Fruit fly (Drosophila melanogaster) whole organism, embryonic: ENCODE measurements around the gene Hexim.

ENCODE experiments used
- Antp ChIP-seq: fragments of 200-800 bp; sonication (Bioruptor generic); optimal IDR thresholded peaks from 3 replicates; lab custom pipeline; 2016; ENCODE audit warnings: missing biosample characterization, missing genetic modification characterization
- BtbVII ChIP-seq: fragments of 200-800 bp; sonication (Bioruptor generic); optimal IDR thresholded peaks from 3 replicates; lab custom pipeline; 2017; ENCODE audit warnings: missing biosample characterization, mild to moderate bottlenecking, missing genetic modification characterization
- CG10543 ChIP-seq: fragments of 200-800 bp; sonication (Bioruptor generic); optimal IDR thresholded peaks from 3 replicates; lab custom pipeline; 2017; ENCODE audit warnings: missing biosample characterization, mild to moderate bottlenecking, missing genetic modification characterization, moderate library complexity
- CG11695 ChIP-seq: fragments of 200-800 bp; sonication (Bioruptor generic); IDR thresholded peaks from 3 replicates; pipeline ENCODE4 v1.3.6; 2022; ENCODE audit warnings: missing biosample characterization, missing genetic modification characterization
- CG13424 ChIP-seq: fragments of 200-800 bp; sonication (Bioruptor generic); optimal IDR thresholded peaks from 2 replicates; lab custom pipeline; 2019; ENCODE audit warnings: missing biosample characterization, mild to moderate bottlenecking, missing genetic modification characterization, moderate library complexity
- CG17361 ChIP-seq: fragments of 200-800 bp; sonication (Bioruptor generic); IDR thresholded peaks from 3 replicates; pipeline ENCODE4 v1.3.6; 2022; ENCODE audit warnings: missing biosample characterization, missing genetic modification characterization
- CG17568 ChIP-seq: fragments of 200-800 bp; sonication (Bioruptor generic); optimal IDR thresholded peaks from 2 replicates; lab custom pipeline; 2018; ENCODE audit warnings: missing biosample characterization, mild to moderate bottlenecking, missing genetic modification characterization, moderate library complexity
- CG2129 ChIP-seq: fragments of 200-800 bp; sonication (Bioruptor generic); IDR thresholded peaks from 2 replicates; pipeline ENCODE4 v1.3.6; 2022; ENCODE audit warnings: missing biosample characterization, missing genetic modification characterization; ENCODE audit not compliant: partially characterized antibody
- CG9876 ChIP-seq: fragments of 200-800 bp; sonication (Bioruptor generic); optimal IDR thresholded peaks from 2 replicates; lab custom pipeline; 2016; ENCODE audit warnings: missing biosample characterization, missing genetic modification characterization
- D19A ChIP-seq: fragments of 200-800 bp; optimal IDR thresholded peaks from 3 replicates; lab custom pipeline; 2019; ENCODE audit warnings: missing biosample characterization, mild to moderate bottlenecking, missing genetic modification characterization, moderate library complexity
- Doc3 ChIP-seq: fragments of 200-800 bp; sonication (Bioruptor generic); IDR thresholded peaks from 3 replicates; pipeline ENCODE4 v1.3.6; 2022; ENCODE audit warnings: missing biosample characterization, missing genetic modification characterization; ENCODE audit not compliant: partially characterized antibody
- Fer1 ChIP-seq: fragments of 200-800 bp; sonication (Bioruptor generic); optimal IDR thresholded peaks from 2 replicates; lab custom pipeline; 2017; ENCODE audit warnings: missing biosample characterization, mild to moderate bottlenecking, missing genetic modification characterization
- Fer3 ChIP-seq: fragments of 200-800 bp; sonication (Bioruptor generic); optimal IDR thresholded peaks from 2 replicates; lab custom pipeline; 2018; ENCODE audit warnings: missing biosample characterization, mild to moderate bottlenecking, missing genetic modification characterization, moderate library complexity
- Hmr ChIP-seq: fragments of 200-800 bp; sonication (Bioruptor generic); optimal IDR thresholded peaks from 3 replicates; lab custom pipeline; 2017; ENCODE audit warnings: mild to moderate bottlenecking, missing biosample characterization, missing genetic modification reagents, missing genetic modification characterization
- Jarid2 ChIP-seq: fragments of 200-800 bp; sonication (Bioruptor generic); optimal IDR thresholded peaks from 3 replicates; lab custom pipeline; 2017; ENCODE audit warnings: mild to moderate bottlenecking, missing biosample characterization, missing genetic modification reagents, missing genetic modification characterization
- Med ChIP-seq: fragments of 200-800 bp; sonication (Bioruptor generic); peaks from one replicate; lab custom pipeline; 2016; ENCODE audit warnings: missing biosample characterization, missing genetic modification characterization, mild to moderate bottlenecking, inconsistent platforms, moderate library complexity
- Mes4 ChIP-seq: fragments of 200-800 bp; sonication (Bioruptor generic); optimal IDR thresholded peaks from 2 replicates; lab custom pipeline; 2016; ENCODE audit warnings: missing biosample characterization, missing genetic modification characterization
- Neu2 ChIP-seq: fragments of 200-800 bp; sonication (Bioruptor generic); optimal IDR thresholded peaks from 3 replicates; lab custom pipeline; 2016; ENCODE audit warnings: missing biosample characterization, missing genetic modification characterization, borderline replicate concordance
- bab2 ChIP-seq: fragments of 200-800 bp; sonication (Bioruptor generic); optimal IDR thresholded peaks from 2 replicates; lab custom pipeline; 2016; ENCODE audit warnings: missing biosample characterization, missing genetic modification characterization
- cato ChIP-seq: fragments of 200-800 bp; sonication (Bioruptor generic); optimal IDR thresholded peaks from 2 replicates; lab custom pipeline; 2016; ENCODE audit warnings: missing biosample characterization, missing genetic modification characterization, borderline replicate concordance
- caup ChIP-seq: fragments of 200-800 bp; sonication (Bioruptor generic); optimal IDR thresholded peaks from 3 replicates; lab custom pipeline; 2017; ENCODE audit warnings: missing biosample characterization, mild to moderate bottlenecking, missing genetic modification characterization, moderate library complexity; ENCODE audit not compliant: severe bottlenecking
- chif ChIP-seq, 2 experiments: fragments of 200-800 bp; sonication (Bioruptor generic); optimal IDR thresholded peaks; 3 replicates each; lab custom pipeline; 2016; ENCODE audit warnings: missing biosample characterization in 2 of 2, missing genetic modification characterization in 2 of 2
- chinmo ChIP-seq: fragments of 200-800 bp; sonication (Bioruptor generic); IDR thresholded peaks from 4 replicates; pipeline ENCODE4 v1.3.6; 2022; ENCODE audit warnings: missing biosample characterization, missing genetic modification characterization; ENCODE audit not compliant: partially characterized antibody
- dpn ChIP-seq, 2 experiments: fragments of 200-800 bp; sonication (Bioruptor generic); optimal IDR thresholded peaks; 3 replicates each; lab custom pipeline; 2016; ENCODE audit warnings: missing biosample characterization in 2 of 2, missing genetic modification characterization in 2 of 2
- eve ChIP-seq, 2 experiments: fragments of >200 bp; optimal IDR thresholded peaks; 2 replicates each; lab custom pipeline; 2017; ENCODE audit warnings: missing biosample characterization in 2 of 2, missing genetic modification characterization in 2 of 2
- exex ChIP-seq: fragments of 200-800 bp; sonication (Bioruptor generic); optimal IDR thresholded peaks from 4 replicates; lab custom pipeline; 2018; ENCODE audit warnings: missing biosample characterization, mild to moderate bottlenecking, missing genetic modification characterization, moderate library complexity
- eyg ChIP-seq: fragments of 200-800 bp; sonication (Bioruptor generic); optimal IDR thresholded peaks from 3 replicates; lab custom pipeline; 2016; ENCODE audit warnings: missing biosample characterization, missing genetic modification characterization
- fru ChIP-seq: fragments of >200 bp; optimal IDR thresholded peaks from 2 replicates; lab custom pipeline; 2017
- lab ChIP-seq: fragments of 200-800 bp; sonication (Bioruptor generic); optimal IDR thresholded peaks from 3 replicates; lab custom pipeline; 2017; ENCODE audit warnings: missing biosample characterization, missing genetic modification characterization, mild to moderate bottlenecking, moderate library complexity, missing genetic modification reagents
- mirr ChIP-seq: fragments of 200-800 bp; sonication (Bioruptor generic); optimal IDR thresholded peaks from 3 replicates; lab custom pipeline; 2018; ENCODE audit warnings: missing biosample characterization, mild to moderate bottlenecking, missing genetic modification characterization
- pan ChIP-seq, 4 experiments: fragments of >200 bp in 3 of 4; fragments of 200-800 bp in 1 of 4; sonication (Bioruptor generic) in 1 of 4; optimal IDR thresholded peaks in 3 of 4; IDR thresholded peaks in 1 of 4; 2 replicates each; pipeline versions ENCODE4 v1.3.6 to Lab custom; 2017 to 2022; ENCODE audit warnings: missing biosample characterization in 2 of 4, missing genetic modification characterization in 2 of 4, mixed read lengths in 1 of 4
- sd ChIP-seq: fragments of 200-800 bp; sonication (Bioruptor generic); optimal IDR thresholded peaks from 3 replicates; lab custom pipeline; 2018; ENCODE audit warnings: missing biosample characterization, mild to moderate bottlenecking, missing genetic modification characterization, moderate library complexity
- sens ChIP-seq: fragments of 200-800 bp; sonication (Bioruptor generic); peaks from one replicate; lab custom pipeline; 2016; ENCODE audit warnings: missing biosample characterization, missing genetic modification characterization
- sima ChIP-seq: fragments of 200-800 bp; sonication (Bioruptor generic); optimal IDR thresholded peaks from 2 replicates; lab custom pipeline; 2016; ENCODE audit warnings: missing biosample characterization, missing genetic modification characterization
- sug ChIP-seq: fragments of 200-800 bp; optimal IDR thresholded peaks from 2 replicates; lab custom pipeline; 2019; ENCODE audit warnings: missing biosample characterization, mild to moderate bottlenecking, missing genetic modification characterization, moderate library complexity
- tll ChIP-seq, 2 experiments: fragments of 200-800 bp in 1 of 2; fragments of >200 bp in 1 of 2; sonication (Bioruptor generic) in 1 of 2; optimal IDR thresholded peaks; 2 replicates each; lab custom pipeline; 2017 to 2019; ENCODE audit warnings: missing biosample characterization in 2 of 2, missing genetic modification characterization in 2 of 2, mild to moderate bottlenecking in 1 of 2, moderate library complexity in 1 of 2
- trem ChIP-seq: fragments of 200-800 bp; optimal IDR thresholded peaks from 3 replicates; lab custom pipeline; 2019; ENCODE audit warnings: missing biosample characterization, mild to moderate bottlenecking, missing genetic modification characterization, moderate library complexity
- tup ChIP-seq: fragments of 200-800 bp; sonication (Bioruptor generic); optimal IDR thresholded peaks from 2 replicates; lab custom pipeline; 2016; ENCODE audit warnings: missing biosample characterization, mild to moderate bottlenecking, missing genetic modification characterization, moderate library complexity
- wor ChIP-seq: fragments of 200-800 bp; sonication (Bioruptor generic); IDR thresholded peaks from 2 replicates; pipeline ENCODE4 v1.3.6; 2022; ENCODE audit warnings: missing biosample characterization, missing genetic modification characterization

The Hexim gene

DNA sequence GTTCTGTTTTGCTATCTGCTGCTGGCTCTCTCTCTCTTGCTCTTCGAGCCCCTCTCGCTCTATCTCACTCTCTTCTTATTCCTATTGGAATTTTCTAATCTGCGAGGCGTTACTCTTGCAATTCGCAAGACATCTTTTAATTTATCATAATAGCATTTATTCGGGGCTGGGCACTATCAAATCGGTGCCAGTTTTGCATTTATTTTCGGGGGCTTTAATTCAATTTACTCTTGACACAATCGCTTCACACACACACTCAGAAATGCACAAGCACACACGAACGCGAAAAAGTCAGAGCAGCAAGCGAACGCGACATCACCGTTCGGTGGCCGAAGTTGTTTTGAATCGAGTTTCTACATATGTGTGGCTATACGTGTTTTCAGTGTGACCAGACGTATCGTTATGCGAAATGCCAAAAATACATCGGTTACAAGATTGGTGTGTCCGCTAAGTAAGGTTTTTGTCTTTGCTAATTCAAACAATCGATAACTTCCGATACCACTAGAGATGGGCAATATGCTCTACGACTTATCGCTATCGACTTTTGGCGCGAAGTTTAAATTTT lies 37.8 kb downstream of the Hexim start, which contains the start of gene Meltrin (continued):
- TF ChIP-seq tll (GFP tag; optimal IDR thresholded peaks at IDR 0.05; lab: Kevin White, UChicago), result peak in 1 of 2 experiments; percentile 32
- TF ChIP-seq dpn (GFP tag; optimal IDR thresholded peaks at IDR 0.05; lab: Kevin White, UChicago), result peak; percentile 0 to 65
- peak; percentile 38 for TF ChIP-seq BtbVII
- peak; percentile 56 for TF ChIP-seq D19A
- peak; percentile 92 for TF ChIP-seq Hmr (GFP tag; lab: Kevin White, UChicago)
- TF ChIP-seq Antp, result peak; percentile 19
- TF ChIP-seq CG10543 (GFP tag; lab: Kevin White, UChicago), result peak; percentile 77
- TF ChIP-seq Jarid2 (GFP tag; lab: Kevin White, UChicago), result peak; percentile 100
- peak; percentile 45 for TF ChIP-seq CG9876 (GFP tag; lab: Kevin White, UChicago)
- no peak for TF ChIP-seq tup
- TF ChIP-seq trem (tag; lab: Kevin White, UChicago), result peak; percentile 83
- TF ChIP-seq CG13424, result peak; percentile 45
- TF ChIP-seq CG17568 (GFP tag; lab: Kevin White, UChicago), result peak; percentile 78
- TF ChIP-seq Mes4 (GFP tag; lab: Kevin White, UChicago), result peak; percentile 50
- TF ChIP-seq CG2129, result no peak
- peak; percentile 28 for TF ChIP-seq eyg (GFP tag; lab: Kevin White, UChicago)
- TF ChIP-seq chinmo (GFP tag; lab: Robert Waterston, UW), result no peak
- no peak for TF ChIP-seq sima (GFP tag; lab: Kevin White, UChicago)
- TF ChIP-seq Fer1 (GFP tag; lab: Kevin White, UChicago), result peak; percentile 79
- TF ChIP-seq chif (GFP tag; optimal IDR thresholded peaks at IDR 0.05; lab: Kevin White, UChicago), result no peak

dm6 chr3R:14703302-14704192 lies 44.3 kb downstream of the Hexim start:
- peak; percentile 28 for TF ChIP-seq CG10543 (GFP tag; lab: Kevin White, UChicago)
- TF ChIP-seq exex (tag; lab: Kevin White, UChicago), result peak; percentile 83
- TF ChIP-seq Med (GFP tag; lab: Kevin White, UChicago), result peak; percentile 61
- peak in 1 of 2 experiments; percentile 7 for TF ChIP-seq eve (GFP tag; optimal IDR thresholded peaks at IDR 0.05; lab: Kevin White, UChicago)
- TF ChIP-seq lab (GFP tag; lab: Kevin White, UChicago), result peak; percentile 34
- TF ChIP-seq Doc3 (GFP tag; lab: Robert Waterston, UW), result no peak
- TF ChIP-seq sug (tag; lab: Kevin White, UChicago), result peak; percentile 18
- TF ChIP-seq CG11695, result 0 out of 3 replicates have a peak, but pooled peaks have one; percentile 31
- no peak for TF ChIP-seq pan (optimal IDR thresholded peaks at IDR 0.05; lab: Kevin White, UChicago)
- TF ChIP-seq pan (GFP tag; optimal IDR thresholded peaks at IDR 0.05 in 1 of 2, IDR thresholded peaks at IDR 0.05 in 1 of 2), result no peak
- TF ChIP-seq chinmo (GFP tag; lab: Robert Waterston, UW), result 0 out of 4 replicates have a peak, but pooled peaks have one; percentile 24
- TF ChIP-seq wor, result no peak
- no peak for TF ChIP-seq Neu2 (GFP tag; lab: Kevin White, UChicago)
- no peak for TF ChIP-seq cato (GFP tag; lab: Kevin White, UChicago)
- peak; percentile 61 for TF ChIP-seq sens (GFP tag; lab: Kevin White, UChicago)
- TF ChIP-seq Fer3 (tag; lab: Kevin White, UChicago), result no peak
- no peak for TF ChIP-seq fru (lab: Kevin White, UChicago)
- TF ChIP-seq caup (GFP tag; lab: Kevin White, UChicago), result peak; percentile 13
- TF ChIP-seq sd, result peak; percentile 96
- TF ChIP-seq bab2, result no peak
- peak; percentile 6 for TF ChIP-seq mirr (GFP tag; lab: Kevin White, UChicago)
- no peak for TF ChIP-seq CG17361
